Fruit fly (Drosophila melanogaster) whole organism, embryonic: ENCODE data around the gene GatB.

Source experiments
- Asciz ChIP-seq: fragments of 200-800 bp; sonication (Bioruptor generic); optimal IDR thresholded peaks from 2 replicates; lab custom pipeline; 2017; ENCODE audit warnings: missing biosample characterization, mild to moderate bottlenecking, missing genetic modification characterization, missing genetic modification reagents
- B-H2 ChIP-seq: fragments of 200-800 bp; sonication (Bioruptor generic); optimal IDR thresholded peaks from 2 replicates; lab custom pipeline; 2018; ENCODE audit warnings: missing biosample characterization, mild to moderate bottlenecking, missing genetic modification characterization
- BtbVII ChIP-seq: fragments of 200-800 bp; sonication (Bioruptor generic); optimal IDR thresholded peaks from 3 replicates; lab custom pipeline; 2017; ENCODE audit warnings: missing biosample characterization, mild to moderate bottlenecking, missing genetic modification characterization
- CG10366 ChIP-seq: fragments of 200-800 bp; sonication (Bioruptor generic); IDR thresholded peaks from 2 replicates; pipeline ENCODE4 v1.3.6; 2022; ENCODE audit warnings: missing biosample characterization, missing genetic modification characterization
- CG10654 ChIP-seq: fragments of 200-800 bp; sonication (Bioruptor generic); optimal IDR thresholded peaks from 2 replicates; lab custom pipeline; 2016; ENCODE audit warnings: missing biosample characterization, missing genetic modification characterization
- CG11560 ChIP-seq: fragments of 200-800 bp; sonication (Bioruptor generic); IDR thresholded peaks from 3 replicates; pipeline ENCODE4 v1.3.6; 2022; ENCODE audit warnings: missing biosample characterization, missing genetic modification characterization
- CG12659 ChIP-seq: fragments of 200-800 bp; sonication (Bioruptor generic); optimal IDR thresholded peaks from 3 replicates; lab custom pipeline; 2017; ENCODE audit warnings: mild to moderate bottlenecking, missing biosample characterization, missing genetic modification reagents, missing genetic modification characterization
- CG15073 ChIP-seq: fragments of 200-800 bp; sonication (Bioruptor generic); optimal IDR thresholded peaks from 2 replicates; lab custom pipeline; 2016; ENCODE audit warnings: missing biosample characterization, missing genetic modification characterization
- CG15269 ChIP-seq: fragments of 200-800 bp; sonication (Bioruptor generic); optimal IDR thresholded peaks from 2 replicates; lab custom pipeline; 2018; ENCODE audit warnings: missing biosample characterization, mild to moderate bottlenecking, missing genetic modification characterization, moderate library complexity
- CG16815 ChIP-seq: fragments of 200-800 bp; sonication (Bioruptor generic); optimal IDR thresholded peaks from 3 replicates; lab custom pipeline; 2017; ENCODE audit warnings: missing biosample characterization, mild to moderate bottlenecking, missing genetic modification characterization
- CG17328 ChIP-seq: fragments of 200-800 bp; sonication (Bioruptor generic); IDR thresholded peaks from 2 replicates; pipeline ENCODE4 v1.3.6; 2022; ENCODE audit warnings: missing biosample characterization, missing genetic modification characterization
- CG17385 ChIP-seq: fragments of 200-800 bp; sonication (Bioruptor generic); optimal IDR thresholded peaks from 3 replicates; lab custom pipeline; 2018; ENCODE audit warnings: missing biosample characterization, mild to moderate bottlenecking, missing genetic modification characterization
- CG30403 ChIP-seq: fragments of 200-800 bp; sonication (Bioruptor generic); optimal IDR thresholded peaks from 3 replicates; lab custom pipeline; 2016; ENCODE audit warnings: missing biosample characterization, missing genetic modification characterization
- CG31441 ChIP-seq: fragments of 200-800 bp; sonication (Bioruptor generic); IDR thresholded peaks from 2 replicates; pipeline ENCODE4 v1.3.6; 2022; ENCODE audit warnings: missing biosample characterization, missing genetic modification characterization
- CG32532 ChIP-seq: fragments of 200-800 bp; sonication (Bioruptor generic); IDR thresholded peaks from 2 replicates; pipeline ENCODE4 v1.3.6; 2022; ENCODE audit warnings: missing biosample characterization, missing genetic modification characterization
- CG32772 ChIP-seq: fragments of 200-800 bp; sonication (Bioruptor generic); IDR thresholded peaks from 2 replicates; pipeline ENCODE4 v1.3.6; 2022; ENCODE audit warnings: missing biosample characterization, missing genetic modification characterization
- CG33557 ChIP-seq: fragments of 200-800 bp; sonication (Bioruptor generic); optimal IDR thresholded peaks from 2 replicates; lab custom pipeline; 2019; ENCODE audit warnings: missing biosample characterization, mild to moderate bottlenecking, missing genetic modification characterization, moderate library complexity
- CG4360 ChIP-seq: fragments of 200-800 bp; sonication (Bioruptor generic); IDR thresholded peaks from 2 replicates; pipeline ENCODE4 v1.3.6; 2022; ENCODE audit warnings: missing biosample characterization, missing genetic modification characterization
- CG4730 ChIP-seq: fragments of 200-800 bp; sonication (Bioruptor generic); IDR thresholded peaks from 2 replicates; pipeline ENCODE4 v1.3.6; 2022; ENCODE audit warnings: missing biosample characterization, missing genetic modification characterization
- CG6272 ChIP-seq: fragments of 200-800 bp; sonication (Bioruptor generic); IDR thresholded peaks from 2 replicates; pipeline ENCODE4 v1.3.6; 2022; ENCODE audit warnings: missing biosample characterization, missing genetic modification characterization
- CG7271 ChIP-seq: fragments of 200-800 bp; sonication (Bioruptor generic); optimal IDR thresholded peaks from 2 replicates; lab custom pipeline; 2018; ENCODE audit warnings: missing biosample characterization, mild to moderate bottlenecking, missing genetic modification characterization, moderate library complexity
- CG8281 ChIP-seq: fragments of 200-800 bp; sonication (Bioruptor generic); optimal IDR thresholded peaks from 2 replicates; lab custom pipeline; 2018; ENCODE audit warnings: missing biosample characterization, mild to moderate bottlenecking, missing genetic modification characterization, moderate library complexity
- CG9932 ChIP-seq: fragments of 200-800 bp; sonication (Bioruptor generic); IDR thresholded peaks from 2 replicates; pipeline ENCODE4 v1.3.6; 2022; ENCODE audit warnings: missing biosample characterization, missing genetic modification characterization
- D ChIP-seq, 2 experiments: fragments of 200-800 bp in 1 of 2; fragments of >200 bp in 1 of 2; sonication (Bioruptor generic) in 1 of 2; optimal IDR thresholded peaks; 2 replicates in 1 of 2; 3 replicates in 1 of 2; lab custom pipeline; 2017; ENCODE audit warnings: mild to moderate bottlenecking in 1 of 2, missing biosample characterization in 1 of 2, missing genetic modification characterization in 1 of 2, missing genetic modification reagents in 1 of 2
- D19A ChIP-seq: fragments of 200-800 bp; optimal IDR thresholded peaks from 3 replicates; lab custom pipeline; 2019; ENCODE audit warnings: missing biosample characterization, mild to moderate bottlenecking, missing genetic modification characterization, moderate library complexity
- Dip3 ChIP-seq: fragments of 200-800 bp; sonication (Bioruptor generic); optimal IDR thresholded peaks from 3 replicates; lab custom pipeline; 2016; ENCODE audit warnings: missing biosample characterization, missing genetic modification characterization
- E2f1 ChIP-seq: fragments of 200-800 bp; sonication (Bioruptor generic); IDR thresholded peaks from 2 replicates; pipeline ENCODE4 v1.3.6; 2022; ENCODE audit warnings: missing biosample characterization, missing genetic modification characterization
- Eip74EF ChIP-seq, 2 experiments: fragments of 200-800 bp in 1 of 2; fragments of >200 bp in 1 of 2; sonication (Bioruptor generic) in 1 of 2; optimal IDR thresholded peaks; 2 replicates each; lab custom pipeline; 2017 to 2019; ENCODE audit warnings: missing biosample characterization in 2 of 2, missing genetic modification characterization in 2 of 2, mild to moderate bottlenecking in 1 of 2, moderate library complexity in 1 of 2
- Gug ChIP-seq: fragments of 200-800 bp; sonication (Bioruptor generic); IDR thresholded peaks from 4 replicates; pipeline ENCODE4 v1.3.6; 2022; ENCODE audit warnings: missing biosample characterization, missing genetic modification characterization
- H15 ChIP-seq: fragments of 200-800 bp; sonication (Bioruptor generic); IDR thresholded peaks from 3 replicates; pipeline ENCODE4 v1.3.6; 2022; ENCODE audit warnings: missing biosample characterization, missing genetic modification characterization
- Hr3 ChIP-seq: fragments of 200-800 bp; sonication (Bioruptor generic); optimal IDR thresholded peaks from 3 replicates; lab custom pipeline; 2016; ENCODE audit warnings: missing biosample characterization, missing genetic modification characterization
- Mes4 ChIP-seq: fragments of 200-800 bp; sonication (Bioruptor generic); optimal IDR thresholded peaks from 2 replicates; lab custom pipeline; 2016; ENCODE audit warnings: missing biosample characterization, missing genetic modification characterization
- Mrtf ChIP-seq: fragments of 200-800 bp; sonication (Bioruptor generic); IDR thresholded peaks from 3 replicates; pipeline ENCODE4 v1.3.6; 2022; ENCODE audit warnings: missing biosample characterization, missing genetic modification characterization
- Six4 ChIP-seq: fragments of 200-800 bp; sonication (Bioruptor generic); optimal IDR thresholded peaks from 2 replicates; lab custom pipeline; 2016; ENCODE audit warnings: missing biosample characterization, missing genetic modification characterization
- Sox102F ChIP-seq: fragments of 200-800 bp; sonication (Bioruptor generic); optimal IDR thresholded peaks from 2 replicates; lab custom pipeline; 2018; ENCODE audit warnings: missing biosample characterization, mild to moderate bottlenecking, missing genetic modification characterization, moderate library complexity
- ash1 ChIP-seq: fragments of 200-800 bp; sonication (Bioruptor generic); optimal IDR thresholded peaks from 2 replicates; lab custom pipeline; 2018; ENCODE audit warnings: missing biosample characterization, mild to moderate bottlenecking, missing genetic modification characterization
- ftz-f1 ChIP-seq: fragments of 200-800 bp; sonication (Bioruptor generic); optimal IDR thresholded peaks from 2 replicates; lab custom pipeline; 2016; ENCODE audit warnings: missing biosample characterization, missing genetic modification characterization
- grn ChIP-seq: fragments of 200-800 bp; sonication (Bioruptor generic); optimal IDR thresholded peaks from 3 replicates; lab custom pipeline; 2017; ENCODE audit warnings: missing biosample characterization, missing genetic modification characterization
- gsb ChIP-seq: fragments of 200-800 bp; sonication (Bioruptor generic); IDR thresholded peaks from 2 replicates; pipeline ENCODE4 v1.3.6; 2022; ENCODE audit warnings: missing biosample characterization, missing genetic modification characterization
- ham ChIP-seq: fragments of 200-800 bp; sonication (Bioruptor generic); IDR thresholded peaks from 2 replicates; pipeline ENCODE4 v1.3.6; 2022; ENCODE audit warnings: missing biosample characterization, missing genetic modification characterization
- hbn ChIP-seq: fragments of 200-800 bp; sonication (Bioruptor generic); IDR thresholded peaks from 2 replicates; pipeline ENCODE4 v1.3.6; 2022; ENCODE audit warnings: missing biosample characterization, missing genetic modification characterization; ENCODE audit not compliant: partially characterized antibody
- hth ChIP-seq: fragments of >200 bp; optimal IDR thresholded peaks from 2 replicates; lab custom pipeline; 2017; ENCODE audit warnings: inconsistent platforms
- ken ChIP-seq: fragments of 200-800 bp; sonication (Bioruptor generic); IDR thresholded peaks from 3 replicates; pipeline ENCODE4 v1.3.6; 2022; ENCODE audit warnings: missing biosample characterization, missing genetic modification characterization
- org-1 ChIP-seq: fragments of 200-800 bp; sonication (Bioruptor generic); optimal IDR thresholded peaks from 2 replicates; lab custom pipeline; 2017; ENCODE audit warnings: missing biosample characterization, missing genetic modification characterization
- phol ChIP-seq: fragments of 200-800 bp; sonication (Bioruptor generic); optimal IDR thresholded peaks from 3 replicates; lab custom pipeline; 2018; ENCODE audit warnings: missing biosample characterization, mild to moderate bottlenecking, missing genetic modification characterization, moderate library complexity
- pros ChIP-seq: fragments of 200-800 bp; sonication (Bioruptor generic); optimal IDR thresholded peaks from 3 replicates; lab custom pipeline; 2019; ENCODE audit warnings: missing biosample characterization, mild to moderate bottlenecking, missing genetic modification characterization, moderate library complexity
- repo ChIP-seq: fragments of 200-800 bp; sonication (Bioruptor generic); optimal IDR thresholded peaks from 2 replicates; lab custom pipeline; 2016; ENCODE audit warnings: missing biosample characterization, missing genetic modification characterization
- so ChIP-seq: fragments of 200-800 bp; sonication (Bioruptor generic); IDR thresholded peaks from 3 replicates; pipeline ENCODE4 v1.3.6; 2022; ENCODE audit warnings: missing biosample characterization, missing genetic modification characterization
- tin ChIP-seq: fragments of 200-800 bp; sonication (Bioruptor generic); optimal IDR thresholded peaks from 3 replicates; lab custom pipeline; 2016; ENCODE audit warnings: missing biosample characterization, missing genetic modification characterization
- ttk ChIP-seq: fragments of 200-800 bp; sonication (Bioruptor generic); IDR thresholded peaks from 2 replicates; pipeline ENCODE4 v2.1.2; 2022; ENCODE audit warnings: missing biosample characterization, missing genetic modification characterization
- twi ChIP-seq: fragments of 200-800 bp; optimal IDR thresholded peaks from 2 replicates; lab custom pipeline; 2019; ENCODE audit warnings: missing biosample characterization, mild to moderate bottlenecking, missing genetic modification characterization, moderate library complexity
- unpg ChIP-seq: fragments of 200-800 bp; sonication (Bioruptor generic); optimal IDR thresholded peaks from 3 replicates; lab custom pipeline; 2018; ENCODE audit warnings: missing biosample characterization, mild to moderate bottlenecking, missing genetic modification characterization, moderate library complexity

GatB gene

dm6 chr3R:24169362-24169761 is 39.3 kb upstream of the GatB start, which contains the start of gene CG5510 (continued):
- TF ChIP-seq Mes4 (GFP tag; lab: Kevin White, UChicago), result no peak
- TF ChIP-seq twi, result no peak
- peak; percentile 46 for TF ChIP-seq CG15269 (tag; lab: Kevin White, UChicago)
- TF ChIP-seq so (GFP tag; lab: Robert Waterston, UW), result no peak
- TF ChIP-seq Hr3 (GFP tag; lab: Kevin White, UChicago), result peak; percentile 47
- no peak for TF ChIP-seq BtbVII (GFP tag; lab: Kevin White, UChicago)
- no peak for TF ChIP-seq Mrtf (GFP tag; lab: Robert Waterston, UW)
- TF ChIP-seq grn, result no peak
- no peak for TF ChIP-seq Sox102F
- peak; percentile 32; the same call in 1 of the 2 replicates for TF ChIP-seq CG6272 (GFP tag; lab: Robert Waterston, UW)
- TF ChIP-seq CG10654 (GFP tag; lab: Kevin White, UChicago), result no peak
- TF ChIP-seq CG12659 (GFP tag; lab: Kevin White, UChicago), result peak; percentile 80
- TF ChIP-seq Asciz, result no peak
- TF ChIP-seq org-1, result no peak
- peak; percentile 64; the same call in 2 of the 4 replicates for TF ChIP-seq Gug (GFP tag; lab: Robert Waterston, UW)
- TF ChIP-seq ken, result peak; percentile 79; the same call in 2 of the 3 replicates
- TF ChIP-seq ham (GFP tag; lab: Robert Waterston, UW), result no peak
- TF ChIP-seq gsb (GFP tag; lab: Robert Waterston, UW), result no peak
- TF ChIP-seq CG9932 (GFP tag; lab: Robert Waterston, UW), result peak; percentile 86
- no peak for TF ChIP-seq CG7271
- TF ChIP-seq CG31441 (GFP tag; lab: Robert Waterston, UW), result peak; percentile 91
- no peak for TF ChIP-seq ash1
- no peak for TF ChIP-seq CG4360 (GFP tag; lab: Robert Waterston, UW)
- no peak for TF ChIP-seq CG33557 (GFP tag; lab: Kevin White, UChicago)
- no peak for TF ChIP-seq CG8281
- peak; percentile 73 for TF ChIP-seq CG32772 (GFP tag; lab: Robert Waterston, UW)
- no peak for TF ChIP-seq CG16815
- TF ChIP-seq Six4 (GFP tag; lab: Kevin White, UChicago), result no peak
- peak; percentile 92 for TF ChIP-seq ftz-f1 (GFP tag; lab: Kevin White, UChicago)
- TF ChIP-seq repo, result peak; percentile 18
- TF ChIP-seq CG32532 (GFP tag; lab: Robert Waterston, UW), result peak; percentile 65
- TF ChIP-seq D19A (tag; lab: Kevin White, UChicago), result peak; percentile 11
- TF ChIP-seq Dip3, result peak; percentile 6
- no peak for TF ChIP-seq pros (GFP tag; lab: Kevin White, UChicago)
- TF ChIP-seq phol (tag; lab: Kevin White, UChicago), result peak; percentile 46
- TF ChIP-seq CG10366 (GFP tag; lab: Robert Waterston, UW), result no peak
- TF ChIP-seq hth (lab: Kevin White, UChicago), result no peak
- no peak for TF ChIP-seq D (optimal IDR thresholded peaks at IDR 0.05; lab: Kevin White, UChicago)
- TF ChIP-seq D (GFP tag; optimal IDR thresholded peaks at IDR 0.05; lab: Kevin White, UChicago), result no peak
- TF ChIP-seq Eip74EF (GFP tag; optimal IDR thresholded peaks at IDR 0.05; lab: Kevin White, UChicago), result no peak
- TF ChIP-seq CG17385 (GFP tag; lab: Kevin White, UChicago), result no peak
- TF ChIP-seq unpg (GFP tag; lab: Kevin White, UChicago), result no peak
- TF ChIP-seq CG30403 (GFP tag; lab: Kevin White, UChicago), result peak; percentile 56
- no peak for TF ChIP-seq E2f1
- TF ChIP-seq CG4730, result no peak
- TF ChIP-seq CG11560 (tag; lab: Robert Waterston, UW), result no peak
- no peak for TF ChIP-seq H15 (GFP tag; lab: Robert Waterston, UW)
- peak; percentile 59 for TF ChIP-seq B-H2 (GFP tag; lab: Kevin White, UChicago)
- TF ChIP-seq tin (GFP tag; lab: Kevin White, UChicago), result peak; percentile 66
- no peak for TF ChIP-seq CG15073 (GFP tag; lab: Kevin White, UChicago)
- peak; percentile 98 for TF ChIP-seq hbn
- TF ChIP-seq ttk (GFP tag; lab: Robert Waterston, UW), result no peak
- no peak for TF ChIP-seq CG17328
